Worm (Caenorhabditis elegans): ENCODE results near the gene C31B8.12.

ce11 chrV:2929753-2930152 is 2.3 kb upstream of the C31B8.12 start, which contains the start of gene C31B8.16:
- TF ChIP-seq ceh-79 (tag; optimal IDR thresholded peaks at IDR 0.05) (no peak), cebp-2 (GFP tag; IDR thresholded peaks at IDR 0.05) (no peak), attf-5 (GFP tag; optimal IDR thresholded peaks at IDR 0.05) (no peak), zim-3 (tag; optimal IDR thresholded peaks at IDR 0.05) (no peak), lin-26 (GFP tag; IDR thresholded peaks at IDR 0.05) (no peak), hsf-1 (GFP tag; IDR thresholded peaks at IDR 0.05) (no peak)

Data from whole organism, young adult.